Worm (Caenorhabditis elegans) whole organism, L2 larva: ENCODE measurements around the gene arrd-17.

Source experiments
- F13H6.1 ChIP-seq: sonication (generic microtip); optimal IDR thresholded peaks from 2 replicates; lab custom pipeline; 2016; ENCODE audit warnings: missing genetic modification characterization, missing compliant biosample characterization
- R02D3.7 ChIP-seq: fragments of 150-350 bp; optimal IDR thresholded peaks from 2 replicates; lab custom pipeline; 2014; ENCODE audit warnings: missing biosample characterization, missing genetic modification characterization
- ZK546.5 ChIP-seq: sonication (generic microtip); optimal IDR thresholded peaks from 2 replicates; lab custom pipeline; 2017; ENCODE audit warnings: missing biosample characterization, missing genetic modification characterization
- aly-2 ChIP-seq: fragments of 150-350 bp; optimal IDR thresholded peaks from 2 replicates; lab custom pipeline; 2014; ENCODE audit warnings: missing biosample characterization, missing genetic modification characterization
- ama-1 ChIP-seq: fragments of 150-350 bp; optimal IDR thresholded peaks from 2 replicates; lab custom pipeline; 2018; ENCODE audit warnings: inconsistent platforms
- blmp-1 ChIP-seq: sonication (generic microtip); optimal IDR thresholded peaks from 2 replicates; lab custom pipeline; 2017; ENCODE audit warnings: missing genetic modification characterization, mild to moderate bottlenecking, missing compliant biosample characterization, antibody characterized with exemption, moderate library complexity; ENCODE audit not compliant: insufficient read depth
- ceh-16 ChIP-seq: fragments of 150-350 bp; optimal IDR thresholded peaks from 2 replicates; lab custom pipeline; 2014; ENCODE audit warnings: missing biosample characterization, missing genetic modification characterization
- crh-2 ChIP-seq: sonication (generic microtip); optimal IDR thresholded peaks from 2 replicates; lab custom pipeline; 2017; ENCODE audit warnings: missing biosample characterization, missing genetic modification characterization
- elt-1 ChIP-seq: fragments of 150-350 bp; optimal IDR thresholded peaks from 2 replicates; lab custom pipeline; 2014; ENCODE audit warnings: missing biosample characterization, missing genetic modification characterization
- elt-3 ChIP-seq: sonication (generic microtip); optimal IDR thresholded peaks from 2 replicates; lab custom pipeline; 2017; ENCODE audit warnings: missing biosample characterization, missing genetic modification characterization
- gmeb-1 ChIP-seq: fragments of 150-350 bp; optimal IDR thresholded peaks from 2 replicates; lab custom pipeline; 2014; ENCODE audit warnings: missing biosample characterization, missing genetic modification characterization
- lin-11 ChIP-seq: fragments of 150-350 bp; sonication (generic microtip); optimal IDR thresholded peaks from 2 replicates; lab custom pipeline; 2014; ENCODE audit warnings: missing biosample characterization, missing genetic modification characterization, inconsistent platforms, mixed read lengths
- lin-13 ChIP-seq: fragments of 150-350 bp; optimal IDR thresholded peaks from 2 replicates; lab custom pipeline; 2014; ENCODE audit warnings: missing biosample characterization, missing genetic modification reagents, missing genetic modification characterization
- lin-39 ChIP-seq: fragments of 150-350 bp; optimal IDR thresholded peaks from 2 replicates; lab custom pipeline; 2014; ENCODE audit warnings: missing biosample characterization, missing genetic modification reagents, missing genetic modification characterization
- lsy-2 ChIP-seq, 2 experiments: fragments of 150-350 bp in 1 of 2; sonication (generic microtip) in 1 of 2; optimal IDR thresholded peaks; 2 replicates each; lab custom pipeline; 2014 to 2017; ENCODE audit warnings: missing biosample characterization in 2 of 2, missing genetic modification characterization in 2 of 2
- mab-5 ChIP-seq: fragments of 150-350 bp; optimal IDR thresholded peaks from 2 replicates; lab custom pipeline; 2014; ENCODE audit warnings: missing biosample characterization, missing genetic modification characterization
- nhr-10 ChIP-seq: sonication (generic microtip); optimal IDR thresholded peaks from 2 replicates; lab custom pipeline; 2017; ENCODE audit warnings: missing biosample characterization, missing genetic modification characterization
- nhr-11 ChIP-seq: fragments of 150-350 bp; optimal IDR thresholded peaks from 2 replicates; lab custom pipeline; 2014; ENCODE audit warnings: missing biosample characterization, missing genetic modification characterization
- nhr-12 ChIP-seq: fragments of 150-350 bp; optimal IDR thresholded peaks from 2 replicates; lab custom pipeline; 2014; ENCODE audit warnings: missing biosample characterization, missing genetic modification characterization
- nhr-129 ChIP-seq: fragments of 150-350 bp; optimal IDR thresholded peaks from 2 replicates; lab custom pipeline; 2014; ENCODE audit warnings: missing biosample characterization, missing genetic modification characterization
- nhr-21 ChIP-seq: fragments of 150-350 bp; optimal IDR thresholded peaks from 2 replicates; lab custom pipeline; 2014; ENCODE audit warnings: missing biosample characterization, missing genetic modification characterization
- nhr-23 ChIP-seq: fragments of 150-350 bp; optimal IDR thresholded peaks from 2 replicates; lab custom pipeline; 2014; ENCODE audit warnings: missing biosample characterization, missing genetic modification reagents, missing genetic modification characterization
- nhr-237 ChIP-seq: fragments of 150-350 bp; optimal IDR thresholded peaks from 2 replicates; lab custom pipeline; 2014; ENCODE audit warnings: missing biosample characterization, missing genetic modification characterization
- nhr-6 ChIP-seq: fragments of 150-350 bp; optimal IDR thresholded peaks from 2 replicates; lab custom pipeline; 2014; ENCODE audit warnings: missing biosample characterization, missing genetic modification characterization
- nhr-77 ChIP-seq: fragments of 150-350 bp; optimal IDR thresholded peaks from 2 replicates; lab custom pipeline; 2014; ENCODE audit warnings: missing biosample characterization, missing genetic modification characterization
- sem-4 ChIP-seq: fragments of 150-350 bp; optimal IDR thresholded peaks from 2 replicates; lab custom pipeline; 2014; ENCODE audit warnings: missing biosample characterization, missing genetic modification reagents, missing genetic modification characterization
- sma-3 ChIP-seq: sonication (generic microtip); optimal IDR thresholded peaks from 2 replicates; lab custom pipeline; 2016; ENCODE audit warnings: missing genetic modification reagents, missing genetic modification characterization, missing compliant biosample characterization
- sma-9 ChIP-seq, 2 experiments: fragments of 150-350 bp in 1 of 2; sonication (generic microtip) in 1 of 2; optimal IDR thresholded peaks; 2 replicates each; lab custom pipeline; 2014 to 2016; ENCODE audit warnings: missing genetic modification characterization in 2 of 2, mild to moderate bottlenecking in 1 of 2, missing biosample characterization in 1 of 2, missing compliant biosample characterization in 1 of 2, missing genetic modification reagents in 1 of 2, moderate library complexity in 1 of 2
- snpc-4 ChIP-seq: fragments of 150-350 bp; optimal IDR thresholded peaks from 2 replicates; lab custom pipeline; 2014; ENCODE audit warnings: missing biosample characterization, missing genetic modification characterization
- unc-55 ChIP-seq: fragments of 150-350 bp; sonication (generic microtip); optimal IDR thresholded peaks from 3 replicates; lab custom pipeline; 2014; ENCODE audit warnings: missing biosample characterization, missing genetic modification reagents, missing genetic modification characterization
- unc-62 ChIP-seq: fragments of 150-350 bp; optimal IDR thresholded peaks from 2 replicates; lab custom pipeline; 2014; ENCODE audit warnings: missing biosample characterization, missing genetic modification reagents, missing genetic modification characterization
- zag-1 ChIP-seq: fragments of 150-350 bp; optimal IDR thresholded peaks from 2 replicates; lab custom pipeline; 2014; ENCODE audit warnings: missing biosample characterization, missing genetic modification characterization
- ztf-1 ChIP-seq: fragments of 200-800 bp; sonication (Bioruptor generic); conservative IDR thresholded peaks from 2 replicates; pipeline ENCODE4 v1.3.6; 2022; ENCODE audit warnings: missing genetic modification characterization, missing compliant biosample characterization
- ztf-11 ChIP-seq: sonication (generic microtip); optimal IDR thresholded peaks from 2 replicates; lab custom pipeline; 2017; ENCODE audit warnings: missing biosample characterization, missing genetic modification characterization
- ztf-4 ChIP-seq: fragments of 150-350 bp; optimal IDR thresholded peaks from 2 replicates; lab custom pipeline; 2014; ENCODE audit warnings: missing biosample characterization, missing genetic modification characterization

arrd-17 gene

ce11 chrIII:13654950-13655349, 24.3 kb upstream of the arrd-17 start:
- TF ChIP-seq aly-2 (no peak), nhr-129 (tag; lab: Kevin White, UChicago) (no peak), sem-4 (tag; lab: Kevin White, UChicago) (no peak), ceh-16 (tag; lab: Kevin White, UChicago) (no peak), lsy-2 (tag; optimal IDR thresholded peaks at IDR 0.05; lab: Kevin White, UChicago) (no peak), lin-13 (GFP tag; lab: Kevin White, UChicago) (no peak)

- TF ChIP-seq nhr-12 (tag; lab: Kevin White, UChicago) (no peak), sma-3 (GFP tag; lab: Kevin White, UChicago) (no peak), ztf-4 (tag; lab: Kevin White, UChicago) (no peak), nhr-21 (no peak), aly-2 (no peak), nhr-129 (tag; lab: Kevin White, UChicago) (no peak), snpc-4 (tag; lab: Kevin White, UChicago) (no peak), elt-3 (no peak), nhr-10 (tag; lab: Kevin White, UChicago) (no peak), unc-62 (GFP tag; lab: Kevin White, UChicago) (no peak)
Measured at ce11 chrIII:13652708-13653107, 22.1 kb upstream of the arrd-17 start.

ce11 chrIII:13652010-13652409, 21.4 kb upstream of the arrd-17 start:
- TF ChIP-seq aly-2 (no peak), crh-2 (tag; lab: Kevin White, UChicago) (no peak), lin-13 (GFP tag; lab: Kevin White, UChicago) (no peak), mab-5 (tag; lab: Kevin White, UChicago) (no peak), nhr-12 (tag; lab: Kevin White, UChicago) (no peak), ztf-1 (GFP tag; lab: Robert Waterston, UW) (no peak), R02D3.7 (tag; lab: Kevin White, UChicago) (no peak), lin-11 (tag; lab: Kevin White, UChicago) (no peak), nhr-23 (tag; lab: Kevin White, UChicago) (no peak), unc-62 (GFP tag; lab: Kevin White, UChicago) (no peak), gmeb-1 (tag; lab: Kevin White, UChicago) (no peak)

ce11 chrIII:13651414-13651813, 20.8 kb upstream of the arrd-17 start:
- TF ChIP-seq nhr-237 (tag; lab: Kevin White, UChicago) (no peak), sma-9 (GFP tag; optimal IDR thresholded peaks at IDR 0.05; lab: Kevin White, UChicago) (no peak), sma-9 (tag; optimal IDR thresholded peaks at IDR 0.05; lab: Kevin White, UChicago) (no peak), zag-1 (no peak), nhr-11 (no peak), elt-1 (tag; lab: Kevin White, UChicago) (no peak), nhr-77 (tag; lab: Kevin White, UChicago) (no peak), nhr-6 (tag; lab: Kevin White, UChicago) (no peak), blmp-1 (tag; lab: Kevin White, UChicago) (no peak), ceh-16 (tag; lab: Kevin White, UChicago) (no peak), nhr-21 (no peak)

- TF ChIP-seq F13H6.1 (tag; lab: Kevin White, UChicago): no peak
- no peak for TF ChIP-seq ceh-16 (tag; lab: Kevin White, UChicago)
- TF ChIP-seq ZK546.5 (tag; lab: Kevin White, UChicago): no peak
- TF ChIP-seq lin-39 (tag; lab: Kevin White, UChicago): no peak
- TF ChIP-seq unc-55 (GFP tag; lab: Kevin White, UChicago): no peak
- TF ChIP-seq lsy-2 (tag; optimal IDR thresholded peaks at IDR 0.05; lab: Kevin White, UChicago): no peak
- TF ChIP-seq R02D3.7 (tag; lab: Kevin White, UChicago): no peak
- TF ChIP-seq ama-1 (lab: Kevin White, UChicago): no peak
- TF ChIP-seq ztf-11 (tag; lab: Kevin White, UChicago): no peak
- TF ChIP-seq elt-1 (tag; lab: Kevin White, UChicago): no peak
- no peak for TF ChIP-seq aly-2
- no peak for TF ChIP-seq gmeb-1 (tag; lab: Kevin White, UChicago)
Measured at ce11 chrIII:13648540-13648939, 17.9 kb upstream of the arrd-17 start.
